Fruit fly (Drosophila melanogaster): ENCODE measurements around the gene wkd.

DNA sequence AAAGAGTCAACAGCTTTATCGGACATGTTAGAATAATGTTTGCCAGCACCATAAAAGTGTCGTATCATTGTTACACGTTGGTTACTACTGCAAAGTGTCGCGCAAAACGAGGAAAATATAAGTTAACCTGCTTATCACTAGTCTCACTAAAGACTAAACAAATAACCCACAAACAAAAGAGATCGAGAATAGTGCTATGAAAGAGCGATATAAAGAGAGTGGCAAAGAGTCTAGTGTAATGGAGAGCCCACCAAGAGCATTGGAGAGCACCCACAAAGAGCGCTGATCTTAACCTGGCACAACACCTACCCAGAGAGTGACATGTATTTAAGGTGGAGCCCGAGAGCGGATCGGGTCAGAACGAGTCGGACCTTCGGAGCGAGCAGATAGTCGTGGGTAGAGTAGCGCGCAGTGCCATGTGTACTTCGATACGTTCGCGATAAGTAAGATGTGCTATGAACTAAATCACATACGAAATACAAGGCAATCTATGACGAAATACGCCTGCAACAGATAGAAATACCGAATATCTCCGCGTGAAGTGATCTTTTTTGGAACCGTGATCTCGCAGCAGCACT, 12.4 kb upstream of the wkd start, which contains the start of gene Mrp4:
- TF ChIP-seq CG14655 (GFP tag; optimal IDR thresholded peaks at IDR 0.05) (no peak), CG8159 (tag; optimal IDR thresholded peaks at IDR 0.05) (no peak), CG12605 (GFP tag; IDR thresholded peaks at IDR 0.05) (peak; percentile 92), Pif1A (GFP tag; optimal IDR thresholded peaks at IDR 0.05) (peak; percentile 65)
